Fruit fly (Drosophila melanogaster): ENCODE results near the gene CG13245.

The CG13245 gene

dm6 chr2L:16049647-16050046, 45.5 kb downstream of the CG13245 start, which contains the start of gene beat-Ia (continued):
- no peak for TF ChIP-seq chif (GFP tag; optimal IDR thresholded peaks at IDR 0.05)
- TF ChIP-seq Ravus (GFP tag; IDR thresholded peaks at IDR 0.05): no peak
- no peak for TF ChIP-seq CG2875 (GFP tag; optimal IDR thresholded peaks at IDR 0.05)
- no peak for TF ChIP-seq CG16863 (GFP tag; optimal IDR thresholded peaks at IDR 0.05)
- no peak; the same call in 1 of the 2 replicates for TF ChIP-seq aop (GFP tag; IDR thresholded peaks at IDR 0.05)
- no peak for TF ChIP-seq CG32532 (GFP tag; IDR thresholded peaks at IDR 0.05)
- TF ChIP-seq Dll (GFP tag; IDR thresholded peaks at IDR 0.05; ENCODE audit: partially characterized antibody): no peak
- no peak for TF ChIP-seq CG18619 (GFP tag; optimal IDR thresholded peaks at IDR 0.05)
- TF ChIP-seq CG11085 (GFP tag; IDR thresholded peaks at IDR 0.05): no peak
- TF ChIP-seq CG31224 (GFP tag; IDR thresholded peaks at IDR 0.05): no peak
- no peak for TF ChIP-seq CG4730 (GFP tag; IDR thresholded peaks at IDR 0.05)
- TF ChIP-seq CG8089 (GFP tag; optimal IDR thresholded peaks at IDR 0.05): no peak
- TF ChIP-seq Mes4 (GFP tag; optimal IDR thresholded peaks at IDR 0.05): no peak
- TF ChIP-seq CG8281 (tag; optimal IDR thresholded peaks at IDR 0.05): no peak
- no peak for TF ChIP-seq CG4820 (GFP tag; optimal IDR thresholded peaks at IDR 0.05)
- TF ChIP-seq CG10209 (GFP tag; optimal IDR thresholded peaks at IDR 0.05): no peak
- no peak for TF ChIP-seq lab (GFP tag; optimal IDR thresholded peaks at IDR 0.05)
- no peak; the same call in 1 of the 3 replicates for TF ChIP-seq CG2199 (GFP tag; IDR thresholded peaks at IDR 0.05)
- TF ChIP-seq caup (GFP tag; optimal IDR thresholded peaks at IDR 0.05; ENCODE audit: severe bottlenecking): no peak
- TF ChIP-seq CG6654 (GFP tag; optimal IDR thresholded peaks at IDR 0.05): no peak
- TF ChIP-seq CG10267 (tag; optimal IDR thresholded peaks at IDR 0.05): no peak
- TF ChIP-seq jigr1 (GFP tag; IDR thresholded peaks at IDR 0.05): no peak
- peak; percentile 79 for TF ChIP-seq ewg (GFP tag; optimal IDR thresholded peaks at IDR 0.05)
- TF ChIP-seq CG8388 (GFP tag; optimal IDR thresholded peaks at IDR 0.05): no peak
- no peak for TF ChIP-seq CG9876 (GFP tag; optimal IDR thresholded peaks at IDR 0.05)
- no peak for TF ChIP-seq nerfin-2 (GFP tag; IDR thresholded peaks at IDR 0.05; ENCODE audit: partially characterized antibody)
- no peak for TF ChIP-seq ab (GFP tag; optimal IDR thresholded peaks at IDR 0.05)
- no peak for TF ChIP-seq CG5180 (GFP tag; optimal IDR thresholded peaks at IDR 0.05)
- no peak for TF ChIP-seq CG6689 (GFP tag; IDR thresholded peaks at IDR 0.05)
- TF ChIP-seq trh (GFP tag; optimal IDR thresholded peaks at IDR 0.05): no peak
- no peak for TF ChIP-seq Fer1 (GFP tag; optimal IDR thresholded peaks at IDR 0.05)
- TF ChIP-seq Deaf1 (tag; optimal IDR thresholded peaks at IDR 0.05): peak; percentile 98
- TF ChIP-seq ash1 (GFP tag; optimal IDR thresholded peaks at IDR 0.05): no peak
- no peak for TF ChIP-seq CrebB (tag; optimal IDR thresholded peaks at IDR 0.05)
- TF ChIP-seq Kr (GFP tag; optimal IDR thresholded peaks at IDR 0.05): no peak
- TF ChIP-seq Nf-YB (GFP tag; optimal IDR thresholded peaks at IDR 0.05): peak; percentile 62
- TF ChIP-seq CG14860 (GFP tag; IDR thresholded peaks at IDR 0.05; ENCODE audit: partially characterized antibody): peak; percentile 10; the same call in 1 of the 3 replicates
- peak; percentile 73; the same call in 2 of the 3 replicates for TF ChIP-seq Opbp (GFP tag; IDR thresholded peaks at IDR 0.05; ENCODE audit: partially characterized antibody)
- TF ChIP-seq CG9817 (tag; optimal IDR thresholded peaks at IDR 0.05): no peak
- TF ChIP-seq CG4328 (GFP tag; optimal IDR thresholded peaks at IDR 0.05): no peak
- TF ChIP-seq CG2678 (tag; optimal IDR thresholded peaks at IDR 0.05): no peak
- no peak for TF ChIP-seq CG14667 (GFP tag; IDR thresholded peaks at IDR 0.05)
- TF ChIP-seq CG6272 (GFP tag; IDR thresholded peaks at IDR 0.05): no peak
- TF ChIP-seq CG6854 (GFP tag; optimal IDR thresholded peaks at IDR 0.05): no peak
- TF ChIP-seq MESR4 (GFP tag; optimal IDR thresholded peaks at IDR 0.05): no peak
- no peak for TF ChIP-seq Meics (GFP tag; optimal IDR thresholded peaks at IDR 0.05)
- no peak for TF ChIP-seq unpg (GFP tag; optimal IDR thresholded peaks at IDR 0.05)
- no peak for TF ChIP-seq CG2889 (GFP tag; IDR thresholded peaks at IDR 0.05)
- TF ChIP-seq CG10431 (GFP tag; optimal IDR thresholded peaks at IDR 0.05): no peak
- TF ChIP-seq CG15011 (GFP tag; optimal IDR thresholded peaks at IDR 0.05): no peak
- TF ChIP-seq CG2116 (GFP tag; optimal IDR thresholded peaks at IDR 0.05): no peak
